Fruit fly (Drosophila melanogaster): ENCODE results near the gene boss.

DNA sequence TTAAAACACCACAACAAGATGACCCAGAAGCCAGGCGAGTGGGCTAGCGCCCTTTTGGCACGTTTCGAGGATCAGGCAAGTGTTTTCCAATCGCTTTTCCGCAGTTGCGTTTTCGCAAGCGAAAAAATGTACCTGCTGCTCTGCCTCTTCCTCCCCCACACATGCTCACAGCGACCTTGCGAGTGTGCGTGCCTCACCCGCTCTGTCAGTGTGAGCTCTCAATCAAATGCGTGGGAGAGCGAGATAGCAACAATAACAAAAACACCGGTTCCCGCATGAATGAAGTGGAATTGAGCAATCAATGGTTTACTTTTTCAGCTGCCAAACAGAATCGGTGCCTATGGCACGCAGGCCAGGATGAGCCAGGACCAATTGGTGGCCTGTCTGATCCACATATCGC lies 21.5 kb downstream of the boss start:
- TF ChIP-seq CG8478 (optimal IDR thresholded peaks at IDR 0.05) = no peak
- TF ChIP-seq CTCF (optimal IDR thresholded peaks at IDR 0.05) = no peak
